Fruit fly (Drosophila melanogaster) whole organism, embryonic: ENCODE measurements around the gene CG2747.

ENCODE experiments used
- Antp ChIP-seq: fragments of 200-800 bp; sonication (Bioruptor generic); optimal IDR thresholded peaks from 3 replicates; lab custom pipeline; 2016; ENCODE audit warnings: missing biosample characterization, missing genetic modification characterization
- B-H1 ChIP-seq: fragments of 200-800 bp; sonication (Bioruptor generic); IDR thresholded peaks from 3 replicates; pipeline ENCODE4 v1.3.6; 2022; ENCODE audit warnings: missing biosample characterization, missing genetic modification characterization
- B-H2 ChIP-seq: fragments of 200-800 bp; sonication (Bioruptor generic); optimal IDR thresholded peaks from 2 replicates; lab custom pipeline; 2018; ENCODE audit warnings: missing biosample characterization, mild to moderate bottlenecking, missing genetic modification characterization
- CG10321 ChIP-seq: fragments of 200-800 bp; sonication (Bioruptor generic); IDR thresholded peaks from 2 replicates; pipeline ENCODE4 v1.3.6; 2022; ENCODE audit warnings: missing biosample characterization, missing genetic modification characterization
- CG10959 ChIP-seq: fragments of 200-800 bp; sonication (Bioruptor generic); IDR thresholded peaks from 2 replicates; pipeline ENCODE4 v1.3.6; 2022; ENCODE audit warnings: missing biosample characterization, missing genetic modification characterization
- CG12236 ChIP-seq: fragments of 200-800 bp; sonication (Bioruptor generic); optimal IDR thresholded peaks from 2 replicates; lab custom pipeline; 2016; ENCODE audit warnings: missing biosample characterization, missing genetic modification characterization
- CG14710 ChIP-seq: fragments of 200-800 bp; sonication (Bioruptor generic); optimal IDR thresholded peaks from 3 replicates; lab custom pipeline; 2019; ENCODE audit warnings: missing biosample characterization, mild to moderate bottlenecking, missing genetic modification characterization, moderate library complexity
- CG14965 ChIP-seq: fragments of 200-800 bp; sonication (Bioruptor generic); optimal IDR thresholded peaks from 2 replicates; lab custom pipeline; 2016; ENCODE audit warnings: missing biosample characterization, missing genetic modification characterization, borderline replicate concordance
- CG1647 ChIP-seq: fragments of 200-800 bp; sonication (Bioruptor generic); optimal IDR thresholded peaks from 3 replicates; lab custom pipeline; 2016; ENCODE audit warnings: missing biosample characterization, missing genetic modification characterization
- CG17385 ChIP-seq: fragments of 200-800 bp; sonication (Bioruptor generic); optimal IDR thresholded peaks from 3 replicates; lab custom pipeline; 2018; ENCODE audit warnings: missing biosample characterization, mild to moderate bottlenecking, missing genetic modification characterization
- CG2202 ChIP-seq: fragments of 200-800 bp; sonication (Bioruptor generic); optimal IDR thresholded peaks from 2 replicates; lab custom pipeline; 2018; ENCODE audit warnings: missing biosample characterization, mild to moderate bottlenecking, missing genetic modification characterization
- CG2678 ChIP-seq: fragments of 200-800 bp; sonication (Bioruptor generic); optimal IDR thresholded peaks from 3 replicates; lab custom pipeline; 2019; ENCODE audit warnings: missing biosample characterization, mild to moderate bottlenecking, missing genetic modification characterization, moderate library complexity
- CG32532 ChIP-seq: fragments of 200-800 bp; sonication (Bioruptor generic); IDR thresholded peaks from 2 replicates; pipeline ENCODE4 v1.3.6; 2022; ENCODE audit warnings: missing biosample characterization, missing genetic modification characterization
- CG4282 ChIP-seq: fragments of 200-800 bp; sonication (Bioruptor generic); optimal IDR thresholded peaks from 2 replicates; lab custom pipeline; 2016; ENCODE audit warnings: missing biosample characterization, missing genetic modification characterization
- CG4328 ChIP-seq: fragments of 200-800 bp; sonication (Bioruptor generic); optimal IDR thresholded peaks from 3 replicates; lab custom pipeline; 2017; ENCODE audit warnings: missing biosample characterization, missing genetic modification reagents, missing genetic modification characterization
- CG4730 ChIP-seq: fragments of 200-800 bp; sonication (Bioruptor generic); IDR thresholded peaks from 2 replicates; pipeline ENCODE4 v1.3.6; 2022; ENCODE audit warnings: missing biosample characterization, missing genetic modification characterization
- CG6272 ChIP-seq: fragments of 200-800 bp; sonication (Bioruptor generic); IDR thresholded peaks from 2 replicates; pipeline ENCODE4 v1.3.6; 2022; ENCODE audit warnings: missing biosample characterization, missing genetic modification characterization
- CG6791 ChIP-seq: fragments of 200-800 bp; sonication (Bioruptor generic); IDR thresholded peaks from 3 replicates; pipeline ENCODE4 v1.3.6; 2022; ENCODE audit warnings: missing biosample characterization, missing genetic modification characterization; ENCODE audit not compliant: partially characterized antibody
- CG8765 ChIP-seq: fragments of 200-800 bp; sonication (Bioruptor generic); IDR thresholded peaks from 2 replicates; pipeline ENCODE4 v1.3.6; 2022; ENCODE audit warnings: missing biosample characterization, missing genetic modification characterization
- Deaf1 ChIP-seq: fragments of 200-800 bp; optimal IDR thresholded peaks from 3 replicates; lab custom pipeline; 2019; ENCODE audit warnings: missing biosample characterization, mild to moderate bottlenecking, missing genetic modification characterization, moderate library complexity
- Dfd ChIP-seq, 2 experiments: fragments of >200 bp; optimal IDR thresholded peaks; 2 replicates each; lab custom pipeline; 2017; ENCODE audit warnings: missing biosample characterization in 2 of 2, missing genetic modification characterization in 2 of 2
- ERR ChIP-seq: fragments of 200-800 bp; sonication (Bioruptor generic); optimal IDR thresholded peaks from 2 replicates; lab custom pipeline; 2016; ENCODE audit warnings: missing biosample characterization, missing genetic modification characterization
- Ets65A ChIP-seq: fragments of 200-800 bp; sonication (Bioruptor generic); peaks from one replicate; lab custom pipeline; 2016; ENCODE audit warnings: missing biosample characterization, missing genetic modification characterization
- Ets97D ChIP-seq: fragments of 200-800 bp; sonication (Bioruptor generic); optimal IDR thresholded peaks from 3 replicates; lab custom pipeline; 2016; ENCODE audit warnings: missing biosample characterization, missing genetic modification characterization
- H2.0 ChIP-seq: fragments of 200-800 bp; sonication (Bioruptor generic); IDR thresholded peaks from 2 replicates; pipeline ENCODE4 v1.3.6; 2022; ENCODE audit warnings: missing biosample characterization, missing genetic modification characterization
- HHEX ChIP-seq: fragments of 200-800 bp; sonication (Bioruptor generic); optimal IDR thresholded peaks from 3 replicates; lab custom pipeline; 2017; ENCODE audit warnings: missing biosample characterization, mild to moderate bottlenecking, missing genetic modification characterization, missing genetic modification reagents
- HLH54F ChIP-seq: fragments of 200-800 bp; sonication (Bioruptor generic); optimal IDR thresholded peaks from 3 replicates; lab custom pipeline; 2016; ENCODE audit warnings: missing biosample characterization, missing genetic modification characterization
- Jarid2 ChIP-seq: fragments of 200-800 bp; sonication (Bioruptor generic); optimal IDR thresholded peaks from 3 replicates; lab custom pipeline; 2017; ENCODE audit warnings: mild to moderate bottlenecking, missing biosample characterization, missing genetic modification reagents, missing genetic modification characterization
- MESR4 ChIP-seq: fragments of 200-800 bp; sonication (Bioruptor generic); optimal IDR thresholded peaks from 2 replicates; lab custom pipeline; 2018; ENCODE audit warnings: missing biosample characterization, mild to moderate bottlenecking, missing genetic modification characterization, moderate library complexity
- Sox102F ChIP-seq: fragments of 200-800 bp; sonication (Bioruptor generic); optimal IDR thresholded peaks from 2 replicates; lab custom pipeline; 2018; ENCODE audit warnings: missing biosample characterization, mild to moderate bottlenecking, missing genetic modification characterization, moderate library complexity
- Vsx1 ChIP-seq: fragments of 200-800 bp; sonication (Bioruptor generic); optimal IDR thresholded peaks from 2 replicates; lab custom pipeline; 2017; ENCODE audit warnings: missing biosample characterization, mild to moderate bottlenecking, missing genetic modification characterization, missing genetic modification reagents
- ab ChIP-seq: fragments of 200-800 bp; sonication (Bioruptor generic); optimal IDR thresholded peaks from 2 replicates; lab custom pipeline; 2016; ENCODE audit warnings: missing biosample characterization, missing genetic modification characterization
- bigmax ChIP-seq: fragments of 200-800 bp; sonication (Bioruptor generic); optimal IDR thresholded peaks from 2 replicates; lab custom pipeline; 2018; ENCODE audit warnings: missing biosample characterization, mild to moderate bottlenecking, missing genetic modification characterization
- cad ChIP-seq: fragments of >200 bp; optimal IDR thresholded peaks from 2 replicates; lab custom pipeline; 2017; ENCODE audit warnings: missing biosample characterization, missing genetic modification characterization
- cas ChIP-seq: fragments of 200-800 bp; sonication (Bioruptor generic); IDR thresholded peaks from 2 replicates; pipeline ENCODE4 v1.3.6; 2022; ENCODE audit warnings: missing biosample characterization, missing genetic modification characterization
- chm ChIP-seq: fragments of 200-800 bp; sonication (Bioruptor generic); IDR thresholded peaks from 2 replicates; pipeline ENCODE4 v1.3.6; 2022; ENCODE audit warnings: missing biosample characterization, missing genetic modification characterization
- chn ChIP-seq: fragments of 200-800 bp; sonication (Bioruptor generic); optimal IDR thresholded peaks from 2 replicates; lab custom pipeline; 2016; ENCODE audit warnings: missing biosample characterization, missing genetic modification characterization
- croc ChIP-seq: fragments of 200-800 bp; sonication (Bioruptor generic); conservative IDR thresholded peaks from 3 replicates; pipeline ENCODE4 v1.3.6; 2022; ENCODE audit warnings: missing biosample characterization, missing genetic modification characterization
- dpn ChIP-seq, 2 experiments: fragments of 200-800 bp; sonication (Bioruptor generic); optimal IDR thresholded peaks; 3 replicates each; lab custom pipeline; 2016; ENCODE audit warnings: missing biosample characterization in 2 of 2, missing genetic modification characterization in 2 of 2
- emc ChIP-seq: fragments of 200-800 bp; sonication (Bioruptor generic); optimal IDR thresholded peaks from 2 replicates; lab custom pipeline; 2016; ENCODE audit warnings: missing biosample characterization, missing genetic modification characterization
- grau ChIP-seq: fragments of 200-800 bp; optimal IDR thresholded peaks from 3 replicates; lab custom pipeline; 2019; ENCODE audit warnings: missing biosample characterization, mild to moderate bottlenecking, missing genetic modification characterization, moderate library complexity
- gro ChIP-seq: fragments of 200-800 bp; sonication (Bioruptor generic); optimal IDR thresholded peaks from 2 replicates; lab custom pipeline; 2016; ENCODE audit warnings: missing biosample characterization, missing genetic modification characterization
- hb ChIP-seq: fragments of 200-800 bp; sonication (Bioruptor generic); IDR thresholded peaks from 3 replicates; pipeline ENCODE4 v1.3.6; 2022; ENCODE audit warnings: missing biosample characterization, missing genetic modification characterization; ENCODE audit not compliant: partially characterized antibody
- her ChIP-seq: fragments of 200-800 bp; sonication (Bioruptor generic); optimal IDR thresholded peaks from 2 replicates; lab custom pipeline; 2016; ENCODE audit warnings: missing biosample characterization, missing genetic modification characterization
- lola ChIP-seq, 3 experiments: fragments of >200 bp in 2 of 3; fragments of 200-800 bp in 1 of 3; sonication (Bioruptor generic) in 1 of 3; optimal IDR thresholded peaks; 2 replicates each; lab custom pipeline; 2017 to 2019; ENCODE audit warnings: missing biosample characterization in 3 of 3, missing genetic modification characterization in 3 of 3, mild to moderate bottlenecking in 1 of 3, moderate library complexity in 1 of 3
- oc ChIP-seq: fragments of 200-800 bp; sonication (Bioruptor generic); optimal IDR thresholded peaks from 2 replicates; lab custom pipeline; 2018; ENCODE audit warnings: missing biosample characterization, mild to moderate bottlenecking, missing genetic modification characterization, moderate library complexity
- phol ChIP-seq: fragments of 200-800 bp; sonication (Bioruptor generic); optimal IDR thresholded peaks from 3 replicates; lab custom pipeline; 2018; ENCODE audit warnings: missing biosample characterization, mild to moderate bottlenecking, missing genetic modification characterization, moderate library complexity
- scrt ChIP-seq: fragments of 200-800 bp; sonication (Bioruptor generic); optimal IDR thresholded peaks from 2 replicates; lab custom pipeline; 2018; ENCODE audit warnings: missing biosample characterization, mild to moderate bottlenecking, missing genetic modification characterization, moderate library complexity
- sens-2 ChIP-seq: fragments of 200-800 bp; sonication (Bioruptor generic); IDR thresholded peaks from 2 replicates; pipeline ENCODE4 v1.3.6; 2022; ENCODE audit warnings: missing biosample characterization, missing genetic modification characterization
- tio ChIP-seq: fragments of 200-800 bp; sonication (Bioruptor generic); optimal IDR thresholded peaks from 2 replicates; lab custom pipeline; 2017; ENCODE audit warnings: missing biosample characterization, missing genetic modification characterization, inconsistent platforms
- trh ChIP-seq: fragments of 200-800 bp; sonication (Bioruptor generic); optimal IDR thresholded peaks from 2 replicates; lab custom pipeline; 2016; ENCODE audit warnings: missing biosample characterization, missing genetic modification characterization

CG2747 gene

dm6 chr3R:8027203-8027688, 3.3 kb downstream of the CG2747 start (continued):
- TF ChIP-seq trh (GFP tag; lab: Kevin White, UChicago): peak; percentile 43
- TF ChIP-seq CG2678: peak; percentile 95
- TF ChIP-seq CG8765 (GFP tag; lab: Robert Waterston, UW): no peak
- TF ChIP-seq Antp (GFP tag; lab: Kevin White, UChicago): no peak
- TF ChIP-seq gro (GFP tag; lab: Kevin White, UChicago): no peak
- TF ChIP-seq CG6791 (GFP tag; lab: Robert Waterston, UW): peak; percentile 39; the same call in 1 of the 3 replicates
- peak; percentile 44; the same call in 1 of the 2 replicates for TF ChIP-seq CG10321 (GFP tag; lab: Robert Waterston, UW)
- no peak for TF ChIP-seq Dfd (GFP tag; optimal IDR thresholded peaks at IDR 0.05; lab: Kevin White, UChicago)
- peak; percentile 5 for TF ChIP-seq HLH54F (GFP tag; lab: Kevin White, UChicago)
- TF ChIP-seq sens-2: no peak
- TF ChIP-seq Ets97D (GFP tag; lab: Kevin White, UChicago): no peak
- TF ChIP-seq her: no peak
- peak; percentile 72 for TF ChIP-seq CG2202
- no peak for TF ChIP-seq hb (GFP tag; lab: Robert Waterston, UW)
- no peak for TF ChIP-seq CG1647 (GFP tag; lab: Kevin White, UChicago)
- TF ChIP-seq ab (GFP tag; lab: Kevin White, UChicago): no peak
- TF ChIP-seq B-H2: no peak
- TF ChIP-seq CG10959 (GFP tag; lab: Robert Waterston, UW): 0 out of 2 replicates have a peak, but pooled peaks have one; percentile 4
- peak; percentile 70 for TF ChIP-seq H2.0 (GFP tag; lab: Robert Waterston, UW)
- TF ChIP-seq CG32532 (GFP tag; lab: Robert Waterston, UW): peak; percentile 69
- no peak for TF ChIP-seq CG4282 (GFP tag; lab: Kevin White, UChicago)
- no peak for TF ChIP-seq CG14965
- TF ChIP-seq tio: peak; percentile 81
- no peak for TF ChIP-seq Vsx1 (GFP tag; lab: Kevin White, UChicago)
- TF ChIP-seq dpn (GFP tag; optimal IDR thresholded peaks at IDR 0.05; lab: Kevin White, UChicago): peak in 1 of 2 experiments; percentile 89
- TF ChIP-seq ERR (GFP tag; lab: Kevin White, UChicago): no peak
- no peak for TF ChIP-seq cas (GFP tag; lab: Robert Waterston, UW)
- TF ChIP-seq chm (GFP tag; lab: Robert Waterston, UW): peak; percentile 54; the same call in 1 of the 2 replicates
- TF ChIP-seq emc (GFP tag; lab: Kevin White, UChicago): no peak
- TF ChIP-seq phol: peak; percentile 87
- no peak for TF ChIP-seq CG6272 (GFP tag; lab: Robert Waterston, UW)
- peak; percentile 94 for TF ChIP-seq Sox102F (GFP tag; lab: Kevin White, UChicago)
- TF ChIP-seq bigmax (GFP tag; lab: Kevin White, UChicago): no peak
- peak; percentile 41; the same call in 2 of the 3 replicates for TF ChIP-seq B-H1 (GFP tag; lab: Robert Waterston, UW)
- TF ChIP-seq CG12236: no peak
- peak; percentile 27 for TF ChIP-seq Jarid2 (GFP tag; lab: Kevin White, UChicago)
- no peak for TF ChIP-seq MESR4 (GFP tag; lab: Kevin White, UChicago)
- TF ChIP-seq CG4730 (GFP tag; lab: Robert Waterston, UW): no peak
- TF ChIP-seq Ets65A (GFP tag; lab: Kevin White, UChicago): peak; percentile 18
- TF ChIP-seq CG14710 (tag; lab: Kevin White, UChicago): peak; percentile 83
- TF ChIP-seq cad (GFP tag; lab: Kevin White, UChicago): no peak
- TF ChIP-seq chn (GFP tag; lab: Kevin White, UChicago): peak; percentile 31
- TF ChIP-seq HHEX (GFP tag; lab: Kevin White, UChicago): peak; percentile 83
- peak; percentile 81 for TF ChIP-seq oc (tag; lab: Kevin White, UChicago)
- peak; percentile 64 for TF ChIP-seq CG4328
- TF ChIP-seq scrt (GFP tag; lab: Kevin White, UChicago): peak; percentile 74
- peak; percentile 91 for TF ChIP-seq grau (tag; lab: Kevin White, UChicago)
- TF ChIP-seq lola (GFP tag; optimal IDR thresholded peaks at IDR 0.05; lab: Kevin White, UChicago): peak in 1 of 3 experiments; percentile 90
- no peak for TF ChIP-seq Deaf1 (tag; lab: Kevin White, UChicago)
- TF ChIP-seq CG17385 (GFP tag; lab: Kevin White, UChicago): peak; percentile 92
- peak; percentile 64; the same call in 2 of the 3 replicates for TF ChIP-seq croc (GFP tag; lab: Robert Waterston, UW)
